Fruit fly (Drosophila melanogaster) whole organism, embryonic: ENCODE measurements around the gene Pde6.
A peak's percentile ranks its signal among the peaks of the same experiment; 100 is the strongest.

Experiments
- Atf-2 ChIP-seq: fragments of 200-800 bp; sonication (Bioruptor generic); optimal IDR thresholded peaks from 2 replicates; lab custom pipeline; 2016; ENCODE audit warnings: missing biosample characterization, missing genetic modification characterization
- Atf6 ChIP-seq: fragments of 200-800 bp; sonication (Bioruptor generic); IDR thresholded peaks from 2 replicates; pipeline ENCODE4 v1.3.6; 2022; ENCODE audit warnings: missing biosample characterization, missing genetic modification characterization
- Bgb ChIP-seq: fragments of 200-800 bp; sonication (Bioruptor generic); IDR thresholded peaks from 2 replicates; pipeline ENCODE4 v1.3.6; 2022; ENCODE audit warnings: missing biosample characterization, missing genetic modification characterization; ENCODE audit not compliant: partially characterized antibody
- CG11456 ChIP-seq: fragments of 200-800 bp; sonication (Bioruptor generic); IDR thresholded peaks from 3 replicates; pipeline ENCODE4 v1.3.6; 2022; ENCODE audit warnings: missing biosample characterization, missing genetic modification characterization
- CG11723 ChIP-seq: fragments of 200-800 bp; sonication (Bioruptor generic); optimal IDR thresholded peaks from 2 replicates; lab custom pipeline; 2017; ENCODE audit warnings: missing biosample characterization, mild to moderate bottlenecking, missing genetic modification characterization
- CG12299 ChIP-seq: fragments of 200-800 bp; sonication (Bioruptor generic); optimal IDR thresholded peaks from 2 replicates; lab custom pipeline; 2018; ENCODE audit warnings: missing biosample characterization, mild to moderate bottlenecking, missing genetic modification characterization
- CG13296 ChIP-seq: fragments of 200-800 bp; sonication (Bioruptor generic); optimal IDR thresholded peaks from 3 replicates; lab custom pipeline; 2018; ENCODE audit warnings: missing biosample characterization, mild to moderate bottlenecking, missing genetic modification characterization
- CG14014 ChIP-seq: fragments of 200-800 bp; sonication (Bioruptor generic); IDR thresholded peaks from 2 replicates; pipeline ENCODE4 v1.3.6; 2022; ENCODE audit warnings: missing biosample characterization, missing genetic modification characterization
- CG14710 ChIP-seq: fragments of 200-800 bp; sonication (Bioruptor generic); optimal IDR thresholded peaks from 3 replicates; lab custom pipeline; 2019; ENCODE audit warnings: missing biosample characterization, mild to moderate bottlenecking, missing genetic modification characterization, moderate library complexity
- CG15073 ChIP-seq: fragments of 200-800 bp; sonication (Bioruptor generic); optimal IDR thresholded peaks from 2 replicates; lab custom pipeline; 2016; ENCODE audit warnings: missing biosample characterization, missing genetic modification characterization
- CG16813 ChIP-seq: fragments of 200-800 bp; sonication (Bioruptor generic); IDR thresholded peaks from 3 replicates; pipeline ENCODE4 v1.3.6; 2022; ENCODE audit warnings: missing biosample characterization, missing genetic modification characterization; ENCODE audit not compliant: partially characterized antibody
- CG16815 ChIP-seq: fragments of 200-800 bp; sonication (Bioruptor generic); optimal IDR thresholded peaks from 3 replicates; lab custom pipeline; 2017; ENCODE audit warnings: missing biosample characterization, mild to moderate bottlenecking, missing genetic modification characterization
- CG17328 ChIP-seq: fragments of 200-800 bp; sonication (Bioruptor generic); IDR thresholded peaks from 2 replicates; pipeline ENCODE4 v1.3.6; 2022; ENCODE audit warnings: missing biosample characterization, missing genetic modification characterization
- CG17829 ChIP-seq: fragments of 200-800 bp; optimal IDR thresholded peaks from 2 replicates; lab custom pipeline; 2019; ENCODE audit warnings: missing biosample characterization, mild to moderate bottlenecking, missing genetic modification characterization, moderate library complexity
- CG18011 ChIP-seq: fragments of 200-800 bp; sonication (Bioruptor generic); optimal IDR thresholded peaks from 2 replicates; lab custom pipeline; 2017; ENCODE audit warnings: missing biosample characterization, missing genetic modification characterization, mild to moderate bottlenecking, moderate library complexity, missing genotype
- CG2712 ChIP-seq: fragments of 200-800 bp; optimal IDR thresholded peaks from 3 replicates; lab custom pipeline; 2019; ENCODE audit warnings: missing biosample characterization, mild to moderate bottlenecking, missing genetic modification characterization, moderate library complexity
- CG32767 ChIP-seq: fragments of 200-800 bp; sonication (Bioruptor generic); IDR thresholded peaks from 2 replicates; pipeline ENCODE4 v1.3.6; 2022; ENCODE audit warnings: missing biosample characterization, missing genetic modification characterization
- CG4424 ChIP-seq: fragments of 200-800 bp; sonication (Bioruptor generic); optimal IDR thresholded peaks from 3 replicates; lab custom pipeline; 2016; ENCODE audit warnings: missing biosample characterization, missing genetic modification characterization
- CG4617 ChIP-seq: fragments of 200-800 bp; sonication (Bioruptor generic); optimal IDR thresholded peaks from 3 replicates; lab custom pipeline; 2016; ENCODE audit warnings: missing biosample characterization, missing genetic modification characterization, borderline replicate concordance
- CG5245 ChIP-seq: fragments of 200-800 bp; sonication (Bioruptor generic); optimal IDR thresholded peaks from 3 replicates; lab custom pipeline; 2016; ENCODE audit warnings: missing biosample characterization, missing genetic modification characterization
- CG6654 ChIP-seq: fragments of 200-800 bp; sonication (Bioruptor generic); optimal IDR thresholded peaks from 2 replicates; lab custom pipeline; 2017; ENCODE audit warnings: missing biosample characterization, mild to moderate bottlenecking, missing genetic modification characterization
- CG6689 ChIP-seq: fragments of 200-800 bp; sonication (Bioruptor generic); IDR thresholded peaks from 2 replicates; pipeline ENCODE4 v1.3.6; 2022; ENCODE audit warnings: missing biosample characterization, missing genetic modification characterization
- CG7271 ChIP-seq: fragments of 200-800 bp; sonication (Bioruptor generic); optimal IDR thresholded peaks from 2 replicates; lab custom pipeline; 2018; ENCODE audit warnings: missing biosample characterization, mild to moderate bottlenecking, missing genetic modification characterization, moderate library complexity
- CG7556 ChIP-seq: fragments of 200-800 bp; sonication (Bioruptor generic); optimal IDR thresholded peaks from 2 replicates; lab custom pipeline; 2017; ENCODE audit warnings: missing biosample characterization, mild to moderate bottlenecking, missing genetic modification characterization
- CG9797 ChIP-seq: fragments of 200-800 bp; sonication (Bioruptor generic); optimal IDR thresholded peaks from 3 replicates; lab custom pipeline; 2018; ENCODE audit warnings: missing biosample characterization, mild to moderate bottlenecking, missing genetic modification characterization
- Chrac-16 ChIP-seq: fragments of 200-800 bp; sonication (Bioruptor generic); optimal IDR thresholded peaks from 3 replicates; lab custom pipeline; 2016; ENCODE audit warnings: missing biosample characterization, missing genetic modification characterization
- D19A ChIP-seq: fragments of 200-800 bp; optimal IDR thresholded peaks from 3 replicates; lab custom pipeline; 2019; ENCODE audit warnings: missing biosample characterization, mild to moderate bottlenecking, missing genetic modification characterization, moderate library complexity
- Dfd ChIP-seq, 2 experiments: fragments of >200 bp; optimal IDR thresholded peaks; 2 replicates each; lab custom pipeline; 2017; ENCODE audit warnings: missing biosample characterization in 2 of 2, missing genetic modification characterization in 2 of 2
- HHEX ChIP-seq: fragments of 200-800 bp; sonication (Bioruptor generic); optimal IDR thresholded peaks from 3 replicates; lab custom pipeline; 2017; ENCODE audit warnings: missing biosample characterization, mild to moderate bottlenecking, missing genetic modification characterization, missing genetic modification reagents
- HLHmδ ChIP-seq: fragments of 200-800 bp; sonication (Bioruptor generic); optimal IDR thresholded peaks from 2 replicates; lab custom pipeline; 2018; ENCODE audit warnings: missing biosample characterization, mild to moderate bottlenecking, missing genetic modification characterization, moderate library complexity
- Neu2 ChIP-seq: fragments of 200-800 bp; sonication (Bioruptor generic); optimal IDR thresholded peaks from 3 replicates; lab custom pipeline; 2016; ENCODE audit warnings: missing biosample characterization, missing genetic modification characterization, borderline replicate concordance
- Nf-YC ChIP-seq: fragments of 200-800 bp; optimal IDR thresholded peaks from 3 replicates; lab custom pipeline; 2019; ENCODE audit warnings: missing biosample characterization, mild to moderate bottlenecking, missing genetic modification characterization, moderate library complexity
- Sry-β ChIP-seq: fragments of 200-800 bp; sonication (Bioruptor generic); optimal IDR thresholded peaks from 2 replicates; lab custom pipeline; 2018; ENCODE audit warnings: missing biosample characterization, mild to moderate bottlenecking, missing genetic modification characterization, moderate library complexity
- Xrp1 ChIP-seq: fragments of 200-800 bp; sonication (Bioruptor generic); IDR thresholded peaks from 2 replicates; pipeline ENCODE4 v1.3.6; 2022; ENCODE audit warnings: missing biosample characterization, missing genetic modification characterization
- ab ChIP-seq: fragments of 200-800 bp; sonication (Bioruptor generic); optimal IDR thresholded peaks from 2 replicates; lab custom pipeline; 2016; ENCODE audit warnings: missing biosample characterization, missing genetic modification characterization
- abd-A ChIP-seq: fragments of 200-800 bp; sonication (Bioruptor generic); optimal IDR thresholded peaks from 3 replicates; lab custom pipeline; 2019; ENCODE audit warnings: missing biosample characterization, mild to moderate bottlenecking, missing genetic modification characterization, moderate library complexity
- ap ChIP-seq: fragments of 200-800 bp; sonication (Bioruptor generic); IDR thresholded peaks from 2 replicates; pipeline ENCODE4 v1.3.6; 2022; ENCODE audit warnings: missing biosample characterization, missing genetic modification characterization
- ase ChIP-seq: fragments of 200-800 bp; sonication (Bioruptor generic); IDR thresholded peaks from 3 replicates; pipeline ENCODE4 v1.3.6; 2022; ENCODE audit warnings: missing biosample characterization, missing genetic modification characterization
- ato ChIP-seq: fragments of 200-800 bp; sonication (Bioruptor generic); IDR thresholded peaks from 2 replicates; pipeline ENCODE4 v1.3.6; 2022; ENCODE audit warnings: missing biosample characterization, missing genetic modification characterization; ENCODE audit not compliant: partially characterized antibody
- cg ChIP-seq: fragments of 200-800 bp; sonication (Bioruptor generic); optimal IDR thresholded peaks from 3 replicates; lab custom pipeline; 2019; ENCODE audit warnings: missing biosample characterization, mild to moderate bottlenecking, missing genetic modification characterization, moderate library complexity
- lab ChIP-seq: fragments of 200-800 bp; sonication (Bioruptor generic); optimal IDR thresholded peaks from 3 replicates; lab custom pipeline; 2017; ENCODE audit warnings: missing biosample characterization, missing genetic modification characterization, mild to moderate bottlenecking, moderate library complexity, missing genetic modification reagents
- maf-S ChIP-seq: fragments of 200-800 bp; sonication (Bioruptor generic); optimal IDR thresholded peaks from 2 replicates; lab custom pipeline; 2016; ENCODE audit warnings: missing biosample characterization, missing genetic modification characterization
- nerfin-1 ChIP-seq: fragments of 200-800 bp; sonication (Bioruptor generic); optimal IDR thresholded peaks from 3 replicates; lab custom pipeline; 2019; ENCODE audit warnings: missing biosample characterization, mild to moderate bottlenecking, missing genetic modification characterization, moderate library complexity
- onecut ChIP-seq: fragments of 200-800 bp; sonication (Bioruptor generic); IDR thresholded peaks from 2 replicates; pipeline ENCODE4 v1.3.6; 2022; ENCODE audit warnings: missing biosample characterization, missing genetic modification characterization
- otp ChIP-seq: fragments of 200-800 bp; sonication (Bioruptor generic); IDR thresholded peaks from 3 replicates; pipeline ENCODE4, ENCODE4 v1.3.6; 2022; ENCODE audit warnings: missing biosample characterization, missing genetic modification characterization
- schlank ChIP-seq: fragments of 200-800 bp; sonication (Bioruptor generic); optimal IDR thresholded peaks from 2 replicates; lab custom pipeline; 2018; ENCODE audit warnings: missing biosample characterization, mild to moderate bottlenecking, missing genetic modification characterization
- sim ChIP-seq: fragments of 200-800 bp; sonication (Bioruptor generic); IDR thresholded peaks from 2 replicates; pipeline ENCODE4 v1.3.6; 2022; ENCODE audit warnings: missing biosample characterization, missing genetic modification characterization
- sisA ChIP-seq: fragments of 200-800 bp; sonication (Bioruptor generic); IDR thresholded peaks from 2 replicates; pipeline ENCODE4 v1.3.6; 2022; ENCODE audit warnings: missing biosample characterization, missing genetic modification characterization
- tx ChIP-seq: fragments of 200-800 bp; sonication (Bioruptor generic); optimal IDR thresholded peaks from 2 replicates; lab custom pipeline; 2016; ENCODE audit warnings: missing biosample characterization, missing genetic modification characterization
- zfh1 ChIP-seq: fragments of 200-800 bp; sonication (Bioruptor generic); IDR thresholded peaks from 3 replicates; pipeline ENCODE4 v1.3.6; 2022; ENCODE audit warnings: missing biosample characterization, missing genetic modification characterization

The Pde6 gene

dm6 chr3R:14478438-14479033 is 79.6 kb downstream of the Pde6 start (continued):
- TF ChIP-seq Nf-YC (tag; lab: Kevin White, UChicago) (peak; percentile 64), HHEX (GFP tag; lab: Kevin White, UChicago) (peak; percentile 79), CG32767 (GFP tag; lab: Robert Waterston, UW) (peak; percentile 79), Bgb (GFP tag; lab: Robert Waterston, UW) (no peak), Sry-β (GFP tag; lab: Kevin White, UChicago) (no peak), CG16815 (GFP tag; lab: Kevin White, UChicago) (peak; percentile 73), maf-S (GFP tag; lab: Kevin White, UChicago) (no peak), Atf-2 (peak; percentile 28), HLHmδ (GFP tag; lab: Kevin White, UChicago) (no peak), ap (GFP tag; lab: Robert Waterston, UW) (peak; percentile 71), abd-A (tag; lab: Kevin White, UChicago) (peak; percentile 81), CG17829 (tag; lab: Kevin White, UChicago) (peak; percentile 93), CG2712 (tag; lab: Kevin White, UChicago) (peak; percentile 96), Xrp1 (GFP tag; lab: Robert Waterston, UW) (peak; percentile 91), schlank (tag; lab: Kevin White, UChicago) (no peak), CG4617 (GFP tag; lab: Kevin White, UChicago) (peak; percentile 44), sim (peak; percentile 62; the same call in 1 of the 2 replicates), CG13296 (peak; percentile 52), CG6689 (peak; percentile 89), Chrac-16 (peak; percentile 71), onecut (GFP tag; lab: Robert Waterston, UW) (peak; percentile 43; the same call in 1 of the 2 replicates), lab (GFP tag; lab: Kevin White, UChicago) (peak; percentile 80), CG14014 (GFP tag; lab: Robert Waterston, UW) (peak; percentile 56; the same call in 1 of the 2 replicates), CG11723 (peak; percentile 11), CG11456 (GFP tag; lab: Robert Waterston, UW) (no peak), Atf6 (peak; percentile 83), CG16813 (GFP tag; lab: Robert Waterston, UW) (no peak), D19A (tag; lab: Kevin White, UChicago) (peak; percentile 88), sisA (GFP tag; lab: Robert Waterston, UW) (peak; percentile 61), zfh1 (GFP tag; lab: Robert Waterston, UW) (peak; percentile 67), CG17328 (GFP tag; lab: Robert Waterston, UW) (peak; percentile 76), ato (GFP tag; lab: Robert Waterston, UW) (no peak), CG14710 (tag; lab: Kevin White, UChicago) (peak; percentile 93), CG12299 (tag; lab: Kevin White, UChicago) (peak; percentile 72), tx (GFP tag; lab: Kevin White, UChicago) (no peak), otp (GFP tag; lab: Robert Waterston, UW) (no peak), CG4424 (peak; percentile 81), cg (GFP tag; lab: Kevin White, UChicago) (no peak), nerfin-1 (tag; lab: Kevin White, UChicago) (peak; percentile 73), CG5245 (GFP tag; lab: Kevin White, UChicago) (peak; percentile 52), CG18011 (GFP tag; lab: Kevin White, UChicago) (peak; percentile 20), CG7271 (tag; lab: Kevin White, UChicago) (no peak), CG9797 (GFP tag; lab: Kevin White, UChicago) (no peak), Neu2 (GFP tag; lab: Kevin White, UChicago) (no peak), ab (GFP tag; lab: Kevin White, UChicago) (no peak), CG15073 (GFP tag; lab: Kevin White, UChicago) (no peak), CG7556 (GFP tag; lab: Kevin White, UChicago) (peak; percentile 92), CG6654 (peak; percentile 30), Dfd (GFP tag; optimal IDR thresholded peaks at IDR 0.05; lab: Kevin White, UChicago) (no peak), ase (GFP tag; lab: Robert Waterston, UW) (peak; percentile 57; the same call in 1 of the 3 replicates)
